Fruit fly (Drosophila melanogaster) Kc167 (cell line): Measurements from ENCODE around the gene CG7492.

Source experiments
- Myc ChIP-seq: fragments of >200 bp; optimal IDR thresholded peaks from 2 replicates; lab custom pipeline; 2017; ENCODE audit warnings: missing external identifiers
- psq ChIP-seq: fragments of >200 bp; optimal IDR thresholded peaks from 2 replicates; lab custom pipeline; 2017; ENCODE audit warnings: missing external identifiers
- ttk ChIP-seq: sonication (Bioruptor generic); optimal IDR thresholded peaks from 2 replicates; lab custom pipeline; 2017; ENCODE audit warnings: missing external identifiers

DNA sequence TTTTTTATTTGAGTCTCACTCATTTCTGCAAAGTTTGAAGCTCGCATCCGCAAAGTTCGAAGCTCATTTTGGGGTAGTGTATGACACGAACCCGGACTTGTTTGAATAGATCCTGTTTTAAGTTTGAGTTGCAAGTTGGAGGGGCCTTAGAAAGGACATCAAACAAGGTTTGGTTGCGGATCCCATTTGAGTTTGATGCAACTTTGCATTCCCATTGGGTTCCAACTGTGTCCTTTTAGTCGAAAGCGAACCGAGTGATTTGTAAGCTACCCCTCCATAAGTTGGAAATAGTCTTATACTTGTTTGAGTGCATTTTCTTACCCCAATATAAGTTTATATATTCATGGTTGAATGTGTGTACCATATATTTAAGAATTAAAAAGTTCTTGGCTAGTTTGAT is 11.0 kb downstream of the CG7492 start:
- no peak for TF ChIP-seq Myc (lab: Kevin White, UChicago)
- TF ChIP-seq psq (lab: Kevin White, UChicago): no peak
- TF ChIP-seq ttk: no peak
